Fruit fly (Drosophila melanogaster) ovary, adult (tissue): Measurements from ENCODE around the gene RpS25.

Experiments used
- CG17801 ChIP-seq: fragments of 200-800 bp; optimal IDR thresholded peaks from 2 replicates; lab custom pipeline; 2019; ENCODE audit warnings: missing biosample characterization, mild to moderate bottlenecking, missing genetic modification characterization, moderate library complexity; ENCODE audit not compliant: partially characterized antibody

RpS25 gene

dm6 chr3R:11231705-11232261 lies 15.7 kb upstream of the RpS25 start, which contains the start of the genes CG17187 and Dph3:
TSS of gene CG17187 (minus strand) at chr3R:11231879.
TSS of gene Dph3 (plus strand) at chr3R:11231912.
- no peak for TF ChIP-seq CG17801 (GFP tag; lab: Kevin White, UChicago)

dm6 chr3R:11231037-11231436 lies 14.9 kb upstream of the RpS25 start:
- no peak for TF ChIP-seq CG17801 (GFP tag; lab: Kevin White, UChicago)

- TF ChIP-seq CG17801 (GFP tag; lab: Kevin White, UChicago) = no peak
Observed at dm6 chr3R:11230392-11230791, 14.3 kb upstream of the RpS25 start, which contains the start of gene GCC88. TSS of gene GCC88 (minus strand) at chr3R:11230600.

dm6 chr3R:11226496-11226895 lies 10.4 kb upstream of the RpS25 start, which contains the start of gene CG17726:
TSS of gene CG17726 (plus strand) at chr3R:11226762.
- TF ChIP-seq CG17801 (GFP tag; lab: Kevin White, UChicago) = peak; percentile 98

- no peak for TF ChIP-seq CG17801 (GFP tag; lab: Kevin White, UChicago)
Observed at dm6 chr3R:11225220-11225619, 9.1 kb upstream of the RpS25 start, which contains the start of gene scpr-C. TSS of gene scpr-C (plus strand) at chr3R:11225520.

- no peak for TF ChIP-seq CG17801 (GFP tag; lab: Kevin White, UChicago)
Observed at dm6 chr3R:11224478-11224877, 8.4 kb upstream of the RpS25 start.

DNA sequence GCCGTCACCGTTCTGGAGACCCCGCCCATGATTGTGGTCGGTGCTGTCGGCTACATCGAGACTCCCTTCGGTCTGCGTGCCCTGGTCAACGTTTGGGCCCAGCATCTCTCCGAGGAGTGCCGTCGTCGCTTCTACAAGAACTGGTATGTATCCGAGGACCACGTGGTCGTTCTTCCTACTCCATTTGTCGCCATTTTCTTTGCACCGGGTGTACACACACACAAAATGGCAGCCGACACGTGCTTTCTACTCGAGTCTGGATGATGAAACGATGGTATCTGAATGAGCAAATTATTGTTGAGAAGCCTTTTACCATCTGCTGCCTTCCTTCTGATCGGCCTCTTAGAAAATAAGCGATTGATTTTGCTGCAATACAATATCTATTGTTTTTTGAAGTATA lies 6.5 kb upstream of the RpS25 start:
- TF ChIP-seq CG17801 (GFP tag; lab: Kevin White, UChicago) = no peak

DNA sequence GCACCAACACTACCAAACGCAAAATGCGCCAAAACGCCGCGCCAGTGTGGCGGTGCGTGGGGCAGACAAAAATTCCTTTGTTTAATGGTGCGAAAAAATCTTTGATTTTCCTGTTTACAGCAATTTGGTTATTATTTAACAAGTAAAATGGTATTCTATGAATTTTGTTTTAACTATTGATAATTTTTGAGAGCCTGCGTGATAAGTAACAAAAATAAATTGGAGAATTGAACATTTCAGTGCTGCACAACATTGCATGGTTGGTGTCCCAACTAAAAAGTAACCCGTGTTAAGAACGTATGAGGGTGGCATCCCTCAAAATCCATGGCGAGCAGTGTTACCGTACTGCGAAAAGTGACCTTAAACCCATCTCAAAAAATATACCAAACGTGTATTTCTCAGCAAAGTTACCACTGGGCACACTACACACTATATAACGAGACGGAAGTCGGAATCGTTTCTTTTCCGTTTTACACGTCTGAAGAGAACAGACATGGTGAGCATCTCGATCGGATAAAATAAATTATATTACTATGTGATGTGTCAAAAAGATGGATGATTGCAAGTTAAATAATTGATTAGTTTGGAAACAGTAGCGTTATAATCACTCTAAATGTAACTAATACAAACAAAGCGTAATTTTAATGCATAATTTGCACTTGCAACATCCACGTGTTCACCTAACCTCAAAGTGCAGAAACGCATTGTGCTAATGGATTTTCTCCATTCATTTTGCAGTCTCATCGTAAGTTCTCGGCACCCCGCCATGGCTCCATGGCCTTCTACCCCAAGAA lies 5.5 kb upstream of the RpS25 start, which contains the start of the genes CG6693 and RpL3:
CG6693 (minus strand) TSS at position 203 of the 794 bp plus-strand sequence.
RpL3 (plus strand) TSS at position 458 of the 794 bp plus-strand sequence.
- TF ChIP-seq CG17801 (GFP tag; lab: Kevin White, UChicago) = peak; percentile 84

DNA sequence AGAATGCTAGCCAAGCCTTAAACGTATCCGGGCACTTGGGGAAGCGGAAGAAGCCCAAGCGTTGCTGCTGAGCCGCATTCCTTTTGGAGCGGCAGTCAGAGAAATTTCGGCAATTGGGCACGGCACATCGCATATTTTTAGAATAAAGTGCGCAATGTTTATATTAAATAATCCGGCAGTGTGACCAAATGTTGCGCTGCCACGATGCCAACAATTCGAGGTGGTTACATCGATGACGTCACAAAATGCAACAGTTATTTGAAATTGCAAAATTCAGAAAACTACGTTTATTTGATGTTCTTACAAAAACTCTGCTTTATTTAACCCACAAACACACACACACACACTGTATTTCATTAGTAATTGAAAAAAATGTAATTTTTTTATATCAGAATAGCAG lies 3.8 kb upstream of the RpS25 start, which contains the start of gene CG6689:
CG6689 (minus strand) TSS at position 182 of the 400 bp plus-strand sequence.
- no peak for TF ChIP-seq CG17801 (GFP tag; lab: Kevin White, UChicago)

DNA sequence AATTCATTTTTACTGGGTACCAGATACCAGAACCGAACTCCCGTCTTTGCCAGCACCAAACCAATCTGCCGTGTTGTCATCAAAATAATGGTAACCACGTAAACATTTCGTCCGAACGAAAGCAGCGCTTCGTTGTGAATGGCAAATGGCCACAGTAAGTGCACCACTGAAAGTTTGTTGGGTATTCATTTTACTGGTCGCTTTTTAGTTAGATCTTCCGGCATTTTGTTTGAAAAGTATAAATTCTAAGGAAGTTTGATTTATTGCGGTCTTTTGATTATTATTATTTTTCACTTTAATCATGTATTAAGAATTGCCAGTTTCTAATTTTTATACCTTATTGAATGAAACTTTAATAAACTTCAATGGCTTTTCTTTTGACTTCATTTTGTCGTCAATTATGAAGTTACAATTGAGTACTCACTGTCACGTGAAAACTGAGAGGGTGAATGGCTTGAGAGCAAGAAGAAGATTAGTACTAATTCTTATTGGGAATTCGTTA lies 1.6 kb downstream of the RpS25 start, which contains the start of gene ZnT86D:
ZnT86D (minus strand) TSS at position 91 of the 502 bp plus-strand sequence.
- peak; percentile 82 for TF ChIP-seq CG17801 (GFP tag; lab: Kevin White, UChicago)

dm6 chr3R:11211291-11212061 lies 4.6 kb downstream of the RpS25 start:
- TF ChIP-seq CG17801 (GFP tag; lab: Kevin White, UChicago) = peak; percentile 65

- TF ChIP-seq CG17801 (GFP tag; lab: Kevin White, UChicago) = peak; percentile 62
Observed at dm6 chr3R:11209801-11210402, 6.2 kb downstream of the RpS25 start, which contains the start of the genes SdhC and Tctp. TSS of gene SdhC (minus strand) at chr3R:11209849. TSS of gene Tctp (plus strand) at chr3R:11210247.

- TF ChIP-seq CG17801 (GFP tag; lab: Kevin White, UChicago) = peak; percentile 1
Observed at dm6 chr3R:11208766-11209331, 7.2 kb downstream of the RpS25 start.
